Worm (Caenorhabditis elegans) whole organism, midembryonic: Measurements from ENCODE around the gene F18A12.2.

Experiments used
- flt-1 ChIP-seq: fragments of 200-800 bp; sonication (Bioruptor generic); IDR thresholded peaks from 2 replicates; pipeline ENCODE4 v1.3.6; 2022; ENCODE audit warnings: missing genetic modification characterization, missing compliant biosample characterization
- tab-1 ChIP-seq: fragments of 200-800 bp; sonication (Bioruptor generic); IDR thresholded peaks from 2 replicates; pipeline ENCODE4 v1.3.6; 2022; ENCODE audit warnings: missing genetic modification characterization, missing compliant biosample characterization

- TF ChIP-seq flt-1 (GFP tag; lab: Robert Waterston, UW): no peak
- no peak for TF ChIP-seq tab-1
These were observed 22.7 kb downstream of the F18A12.2 start for ce11 chrII:3437393-3437792.
